Fruit fly (Drosophila melanogaster) whole organism, embryonic: Measurements from ENCODE around the gene anox.

Experiments
- Abd-B ChIP-seq: fragments of 200-800 bp; sonication (Bioruptor generic); optimal IDR thresholded peaks from 2 replicates; lab custom pipeline; 2018; ENCODE audit warnings: missing biosample characterization, mild to moderate bottlenecking, missing genetic modification characterization, moderate library complexity
- BtbVII ChIP-seq: fragments of 200-800 bp; sonication (Bioruptor generic); optimal IDR thresholded peaks from 3 replicates; lab custom pipeline; 2017; ENCODE audit warnings: missing biosample characterization, mild to moderate bottlenecking, missing genetic modification characterization
- CG14710 ChIP-seq: fragments of 200-800 bp; sonication (Bioruptor generic); optimal IDR thresholded peaks from 3 replicates; lab custom pipeline; 2019; ENCODE audit warnings: missing biosample characterization, mild to moderate bottlenecking, missing genetic modification characterization, moderate library complexity
- CG15514 ChIP-seq: fragments of 200-800 bp; sonication (Bioruptor generic); optimal IDR thresholded peaks from 3 replicates; lab custom pipeline; 2017; ENCODE audit warnings: missing biosample characterization, missing genetic modification characterization, mild to moderate bottlenecking, moderate library complexity, missing genetic modification reagents
- CG15601 ChIP-seq: fragments of 200-800 bp; sonication (Bioruptor generic); optimal IDR thresholded peaks from 3 replicates; lab custom pipeline; 2019; ENCODE audit warnings: missing biosample characterization, mild to moderate bottlenecking, missing genetic modification characterization, moderate library complexity
- CG18599 ChIP-seq: fragments of 200-800 bp; sonication (Bioruptor generic); optimal IDR thresholded peaks from 3 replicates; lab custom pipeline; 2017; ENCODE audit warnings: missing biosample characterization, missing genetic modification characterization, mild to moderate bottlenecking, moderate library complexity, missing genetic modification reagents
- CG2875 ChIP-seq: fragments of 200-800 bp; sonication (Bioruptor generic); optimal IDR thresholded peaks from 2 replicates; lab custom pipeline; 2017; ENCODE audit warnings: missing biosample characterization, mild to moderate bottlenecking, missing genetic modification characterization, missing genetic modification reagents
- CG6765 ChIP-seq: fragments of 200-800 bp; sonication (Bioruptor generic); optimal IDR thresholded peaks from 3 replicates; lab custom pipeline; 2017; ENCODE audit warnings: missing biosample characterization, mild to moderate bottlenecking, missing genetic modification characterization
- CG8281 ChIP-seq: fragments of 200-800 bp; sonication (Bioruptor generic); optimal IDR thresholded peaks from 2 replicates; lab custom pipeline; 2018; ENCODE audit warnings: missing biosample characterization, mild to moderate bottlenecking, missing genetic modification characterization, moderate library complexity
- Deaf1 ChIP-seq: fragments of 200-800 bp; optimal IDR thresholded peaks from 3 replicates; lab custom pipeline; 2019; ENCODE audit warnings: missing biosample characterization, mild to moderate bottlenecking, missing genetic modification characterization, moderate library complexity
- E2f2 ChIP-seq: fragments of 200-800 bp; sonication (Bioruptor generic); IDR thresholded peaks from 2 replicates; pipeline ENCODE4 v1.3.6; 2022; ENCODE audit warnings: missing biosample characterization, missing genetic modification characterization
- Ets97D ChIP-seq: fragments of 200-800 bp; sonication (Bioruptor generic); optimal IDR thresholded peaks from 3 replicates; lab custom pipeline; 2016; ENCODE audit warnings: missing biosample characterization, missing genetic modification characterization
- HLH54F ChIP-seq: fragments of 200-800 bp; sonication (Bioruptor generic); optimal IDR thresholded peaks from 3 replicates; lab custom pipeline; 2016; ENCODE audit warnings: missing biosample characterization, missing genetic modification characterization
- Med ChIP-seq: fragments of 200-800 bp; sonication (Bioruptor generic); peaks from one replicate; lab custom pipeline; 2016; ENCODE audit warnings: missing biosample characterization, missing genetic modification characterization, mild to moderate bottlenecking, inconsistent platforms, moderate library complexity
- NK7.1 ChIP-seq: fragments of 200-800 bp; sonication (Bioruptor generic); optimal IDR thresholded peaks from 3 replicates; lab custom pipeline; 2016; ENCODE audit warnings: missing biosample characterization, missing genetic modification characterization
- Pdp1 ChIP-seq, 2 experiments: fragments of 200-800 bp; sonication (Bioruptor generic); optimal IDR thresholded peaks; 3 replicates each; lab custom pipeline; 2016; ENCODE audit warnings: missing biosample characterization in 2 of 2, missing genetic modification characterization in 2 of 2, mild to moderate bottlenecking in 1 of 2, moderate library complexity in 1 of 2
- Rfx ChIP-seq: fragments of 200-800 bp; sonication (Bioruptor generic); IDR thresholded peaks from 2 replicates; pipeline ENCODE4 v1.3.6; 2022; ENCODE audit warnings: missing biosample characterization, missing genetic modification characterization
- Six4 ChIP-seq: fragments of 200-800 bp; sonication (Bioruptor generic); optimal IDR thresholded peaks from 2 replicates; lab custom pipeline; 2016; ENCODE audit warnings: missing biosample characterization, missing genetic modification characterization
- Ssrp ChIP-seq: fragments of 200-800 bp; sonication (Bioruptor generic); optimal IDR thresholded peaks from 2 replicates; lab custom pipeline; 2018; ENCODE audit warnings: missing biosample characterization, mild to moderate bottlenecking, missing genetic modification characterization, moderate library complexity
- Xbp1 ChIP-seq: fragments of 200-800 bp; sonication (Bioruptor generic); optimal IDR thresholded peaks from 3 replicates; lab custom pipeline; 2016; ENCODE audit warnings: missing biosample characterization, mild to moderate bottlenecking, missing genetic modification characterization
- abd-A ChIP-seq: fragments of 200-800 bp; sonication (Bioruptor generic); optimal IDR thresholded peaks from 3 replicates; lab custom pipeline; 2019; ENCODE audit warnings: missing biosample characterization, mild to moderate bottlenecking, missing genetic modification characterization, moderate library complexity
- aop ChIP-seq: fragments of 200-800 bp; sonication (Bioruptor generic); IDR thresholded peaks from 2 replicates; pipeline ENCODE4 v1.3.6; 2022; ENCODE audit warnings: missing biosample characterization, missing genetic modification characterization
- az2 ChIP-seq: fragments of 200-800 bp; sonication (Bioruptor generic); optimal IDR thresholded peaks from 3 replicates; lab custom pipeline; 2016; ENCODE audit warnings: missing biosample characterization, missing genetic modification characterization
- bigmax ChIP-seq: fragments of 200-800 bp; sonication (Bioruptor generic); optimal IDR thresholded peaks from 2 replicates; lab custom pipeline; 2018; ENCODE audit warnings: missing biosample characterization, mild to moderate bottlenecking, missing genetic modification characterization
- bsh ChIP-seq, 2 experiments: fragments of 200-800 bp; sonication (Bioruptor generic); optimal IDR thresholded peaks; 2 replicates each; lab custom pipeline; 2017 to 2018; ENCODE audit warnings: mild to moderate bottlenecking in 2 of 2, missing biosample characterization in 2 of 2, missing genetic modification characterization in 2 of 2, moderate library complexity in 1 of 2
- cad ChIP-seq: fragments of >200 bp; optimal IDR thresholded peaks from 2 replicates; lab custom pipeline; 2017; ENCODE audit warnings: missing biosample characterization, missing genetic modification characterization
- cg ChIP-seq: fragments of 200-800 bp; sonication (Bioruptor generic); optimal IDR thresholded peaks from 3 replicates; lab custom pipeline; 2019; ENCODE audit warnings: missing biosample characterization, mild to moderate bottlenecking, missing genetic modification characterization, moderate library complexity
- cwo ChIP-seq: fragments of 200-800 bp; sonication (Bioruptor generic); optimal IDR thresholded peaks from 3 replicates; lab custom pipeline; 2017; ENCODE audit warnings: missing biosample characterization, missing genetic modification characterization, mild to moderate bottlenecking, moderate library complexity, missing genetic modification reagents
- eyg ChIP-seq: fragments of 200-800 bp; sonication (Bioruptor generic); optimal IDR thresholded peaks from 3 replicates; lab custom pipeline; 2016; ENCODE audit warnings: missing biosample characterization, missing genetic modification characterization
- fd96Cb ChIP-seq: fragments of 200-800 bp; sonication (Bioruptor generic); optimal IDR thresholded peaks from 2 replicates; lab custom pipeline; 2018; ENCODE audit warnings: missing biosample characterization, mild to moderate bottlenecking, missing genetic modification characterization, moderate library complexity
- fu2 ChIP-seq: fragments of 200-800 bp; sonication (Bioruptor generic); optimal IDR thresholded peaks from 2 replicates; lab custom pipeline; 2016; ENCODE audit warnings: missing biosample characterization, missing genetic modification characterization
- gce ChIP-seq: fragments of 200-800 bp; sonication (Bioruptor generic); IDR thresholded peaks from 3 replicates; pipeline ENCODE4 v1.3.6; 2022; ENCODE audit warnings: missing biosample characterization, missing genetic modification characterization
- gsb ChIP-seq: fragments of 200-800 bp; sonication (Bioruptor generic); IDR thresholded peaks from 2 replicates; pipeline ENCODE4 v1.3.6; 2022; ENCODE audit warnings: missing biosample characterization, missing genetic modification characterization
- hbn ChIP-seq: fragments of 200-800 bp; sonication (Bioruptor generic); IDR thresholded peaks from 2 replicates; pipeline ENCODE4 v1.3.6; 2022; ENCODE audit warnings: missing biosample characterization, missing genetic modification characterization; ENCODE audit not compliant: partially characterized antibody
- hkb ChIP-seq, 2 experiments: fragments of 200-800 bp in 1 of 2; fragments of >200 bp in 1 of 2; sonication (Bioruptor generic) in 1 of 2; IDR thresholded peaks in 1 of 2; optimal IDR thresholded peaks in 1 of 2; 2 replicates each; pipeline versions ENCODE4 v1.3.6 to Lab custom; 2017 to 2022; ENCODE audit warnings: missing biosample characterization in 1 of 2, missing genetic modification characterization in 1 of 2
- ind ChIP-seq: fragments of 200-800 bp; sonication (Bioruptor generic); optimal IDR thresholded peaks from 3 replicates; lab custom pipeline; 2016; ENCODE audit warnings: missing biosample characterization, missing genetic modification characterization
- jumu ChIP-seq: fragments of 200-800 bp; sonication (Bioruptor generic); optimal IDR thresholded peaks from 3 replicates; lab custom pipeline; 2016; ENCODE audit warnings: missing biosample characterization, missing genetic modification characterization
- knrl ChIP-seq: fragments of 200-800 bp; sonication (Bioruptor generic); IDR thresholded peaks from 3 replicates; pipeline ENCODE4 v1.3.6; 2022; ENCODE audit warnings: missing biosample characterization, missing genetic modification characterization; ENCODE audit not compliant: partially characterized antibody
- lola ChIP-seq, 3 experiments: fragments of >200 bp in 2 of 3; fragments of 200-800 bp in 1 of 3; sonication (Bioruptor generic) in 1 of 3; optimal IDR thresholded peaks; 2 replicates each; lab custom pipeline; 2017 to 2019; ENCODE audit warnings: missing biosample characterization in 3 of 3, missing genetic modification characterization in 3 of 3, mild to moderate bottlenecking in 1 of 3, moderate library complexity in 1 of 3
- nom ChIP-seq: fragments of 200-800 bp; sonication (Bioruptor generic); optimal IDR thresholded peaks from 2 replicates; lab custom pipeline; 2017; ENCODE audit warnings: missing biosample characterization, missing genetic modification characterization, mild to moderate bottlenecking, moderate library complexity, missing genetic modification reagents
- otp ChIP-seq: fragments of 200-800 bp; sonication (Bioruptor generic); IDR thresholded peaks from 3 replicates; pipeline ENCODE4, ENCODE4 v1.3.6; 2022; ENCODE audit warnings: missing biosample characterization, missing genetic modification characterization
- pita ChIP-seq: fragments of 200-800 bp; sonication (Bioruptor generic); optimal IDR thresholded peaks from 2 replicates; lab custom pipeline; 2017; ENCODE audit warnings: missing biosample characterization, mild to moderate bottlenecking, missing genetic modification characterization
- run ChIP-seq: fragments of 200-800 bp; sonication (Bioruptor generic); optimal IDR thresholded peaks from 3 replicates; lab custom pipeline; 2018; ENCODE audit warnings: missing biosample characterization, mild to moderate bottlenecking, missing genetic modification characterization
- sisA ChIP-seq: fragments of 200-800 bp; sonication (Bioruptor generic); IDR thresholded peaks from 2 replicates; pipeline ENCODE4 v1.3.6; 2022; ENCODE audit warnings: missing biosample characterization, missing genetic modification characterization
- so ChIP-seq: fragments of 200-800 bp; sonication (Bioruptor generic); IDR thresholded peaks from 3 replicates; pipeline ENCODE4 v1.3.6; 2022; ENCODE audit warnings: missing biosample characterization, missing genetic modification characterization
- wdn ChIP-seq: fragments of 200-800 bp; sonication (Bioruptor generic); IDR thresholded peaks from 2 replicates; pipeline ENCODE4 v1.3.6; 2022; ENCODE audit warnings: missing biosample characterization, missing genetic modification characterization

The anox gene

dm6 chrX:21334522-21335104 lies 15.5 kb upstream of the anox start (continued):
- TF ChIP-seq cwo (peak; percentile 17), bsh (GFP tag; optimal IDR thresholded peaks at IDR 0.05; lab: Kevin White, UChicago) (peak in 1 of 2 experiments; percentile 60), ind (GFP tag; lab: Kevin White, UChicago) (peak; percentile 4), Med (GFP tag; lab: Kevin White, UChicago) (peak; percentile 71), lola (GFP tag; optimal IDR thresholded peaks at IDR 0.05; lab: Kevin White, UChicago) (no peak), az2 (GFP tag; lab: Kevin White, UChicago) (peak; percentile 1), CG2875 (GFP tag; lab: Kevin White, UChicago) (peak; percentile 31), knrl (no peak), Ssrp (tag; lab: Kevin White, UChicago) (peak; percentile 13), CG15601 (tag; lab: Kevin White, UChicago) (peak; percentile 0), fd96Cb (peak; percentile 21), Rfx (GFP tag; lab: Robert Waterston, UW) (0 out of 2 replicates have a peak, but pooled peaks have one; percentile 7), Xbp1 (GFP tag; lab: Kevin White, UChicago) (peak; percentile 1), Pdp1 (GFP tag; optimal IDR thresholded peaks at IDR 0.05; lab: Kevin White, UChicago) (peak; percentile 5 to 28), Six4 (peak; percentile 4)
- TF ChIP-seq, all 482 proteins: peak for 48

- TF ChIP-seq cg (GFP tag; lab: Kevin White, UChicago) (no peak), fu2 (GFP tag; lab: Kevin White, UChicago) (no peak), NK7.1 (GFP tag; lab: Kevin White, UChicago) (no peak), abd-A (tag; lab: Kevin White, UChicago) (no peak), gsb (GFP tag; lab: Robert Waterston, UW) (no peak), hkb (optimal IDR thresholded peaks at IDR 0.05; lab: Kevin White, UChicago) (no peak), hkb (GFP tag; IDR thresholded peaks at IDR 0.05; lab: Robert Waterston, UW) (no peak), sisA (GFP tag; lab: Robert Waterston, UW) (no peak), CG8281 (no peak), eyg (GFP tag; lab: Kevin White, UChicago) (no peak), aop (no peak), nom (no peak), pita (GFP tag; lab: Kevin White, UChicago) (no peak), Ets97D (GFP tag; lab: Kevin White, UChicago) (no peak), so (no peak), E2f2 (GFP tag; lab: Robert Waterston, UW) (no peak), gce (no peak), Deaf1 (tag; lab: Kevin White, UChicago) (no peak), run (tag; lab: Kevin White, UChicago) (no peak)
Observed at dm6 chrX:21333135-21333534, 14.0 kb upstream of the anox start.

- peak; percentile 26 for TF ChIP-seq Abd-B (GFP tag; lab: Kevin White, UChicago)
- peak; percentile 30 for TF ChIP-seq jumu (GFP tag; lab: Kevin White, UChicago)
- TF ChIP-seq cwo: no peak
- TF ChIP-seq CG15514 (GFP tag; lab: Kevin White, UChicago): peak; percentile 63
- TF ChIP-seq nom: peak; percentile 21
- no peak for TF ChIP-seq otp (GFP tag; lab: Robert Waterston, UW)
- no peak for TF ChIP-seq CG18599 (GFP tag; lab: Kevin White, UChicago)
- peak; percentile 66 for TF ChIP-seq bigmax (GFP tag; lab: Kevin White, UChicago)
- TF ChIP-seq hbn (GFP tag; lab: Robert Waterston, UW): peak; percentile 74
- no peak for TF ChIP-seq CG6765 (GFP tag; lab: Kevin White, UChicago)
- no peak for TF ChIP-seq wdn (GFP tag; lab: Robert Waterston, UW)
- no peak for TF ChIP-seq cad
- TF ChIP-seq HLH54F (GFP tag; lab: Kevin White, UChicago): no peak
- no peak for TF ChIP-seq BtbVII (GFP tag; lab: Kevin White, UChicago)
- peak; percentile 79 for TF ChIP-seq CG14710 (tag; lab: Kevin White, UChicago)
Observed at dm6 chrX:21323933-21324688, 5.0 kb upstream of the anox start, which contains the start of the genes Dd and CG1486. Gene Dd, minus strand, starts transcription at chrX:21324009. Gene CG1486, plus strand, starts transcription at chrX:21324046.
